Worm (Caenorhabditis elegans) whole organism, L2 larva: ENCODE results near the gene nuo-3.
"Not testable (repeated sequence)": the region's sequence is repeated elsewhere in the genome, so short reads cannot be mapped to it uniquely, and the experiment has no call there.

ENCODE experiments used
- C34F6.9 ChIP-seq: fragments of 150-350 bp; optimal IDR thresholded peaks from 2 replicates; lab custom pipeline; 2014; ENCODE audit warnings: missing biosample characterization, missing genetic modification characterization
- F13H6.1 ChIP-seq: sonication (generic microtip); optimal IDR thresholded peaks from 2 replicates; lab custom pipeline; 2016; ENCODE audit warnings: missing genetic modification characterization, missing compliant biosample characterization
- R02D3.7 ChIP-seq: fragments of 150-350 bp; optimal IDR thresholded peaks from 2 replicates; lab custom pipeline; 2014; ENCODE audit warnings: missing biosample characterization, missing genetic modification characterization
- Y55F3AM.14 ChIP-seq: fragments of 200-800 bp; sonication (Bioruptor generic); optimal IDR thresholded peaks from 2 replicates; lab custom pipeline; 2018; ENCODE audit warnings: mild to moderate bottlenecking, missing genetic modification characterization, missing compliant biosample characterization
- ZK546.5 ChIP-seq: sonication (generic microtip); optimal IDR thresholded peaks from 2 replicates; lab custom pipeline; 2017; ENCODE audit warnings: missing biosample characterization, missing genetic modification characterization
- aly-2 ChIP-seq: fragments of 150-350 bp; optimal IDR thresholded peaks from 2 replicates; lab custom pipeline; 2014; ENCODE audit warnings: missing biosample characterization, missing genetic modification characterization
- ama-1 ChIP-seq: fragments of 150-350 bp; optimal IDR thresholded peaks from 2 replicates; lab custom pipeline; 2018; ENCODE audit warnings: inconsistent platforms
- blmp-1 ChIP-seq: sonication (generic microtip); optimal IDR thresholded peaks from 2 replicates; lab custom pipeline; 2017; ENCODE audit warnings: missing genetic modification characterization, mild to moderate bottlenecking, missing compliant biosample characterization, antibody characterized with exemption, moderate library complexity; ENCODE audit not compliant: insufficient read depth
- ceh-16 ChIP-seq: fragments of 150-350 bp; optimal IDR thresholded peaks from 2 replicates; lab custom pipeline; 2014; ENCODE audit warnings: missing biosample characterization, missing genetic modification characterization
- ceh-82 ChIP-seq: fragments of 150-350 bp; optimal IDR thresholded peaks from 2 replicates; lab custom pipeline; 2014; ENCODE audit warnings: missing biosample characterization, missing genetic modification characterization
- crh-2 ChIP-seq: sonication (generic microtip); optimal IDR thresholded peaks from 2 replicates; lab custom pipeline; 2017; ENCODE audit warnings: missing biosample characterization, missing genetic modification characterization
- dmd-4 ChIP-seq: sonication (generic microtip); optimal IDR thresholded peaks from 2 replicates; lab custom pipeline; 2017; ENCODE audit warnings: missing biosample characterization, missing genetic modification characterization
- egl-27 ChIP-seq: sonication (generic microtip); optimal IDR thresholded peaks from 3 replicates; lab custom pipeline; 2017; ENCODE audit warnings: missing biosample characterization, missing genetic modification reagents, missing genetic modification characterization
- elt-1 ChIP-seq: fragments of 150-350 bp; optimal IDR thresholded peaks from 2 replicates; lab custom pipeline; 2014; ENCODE audit warnings: missing biosample characterization, missing genetic modification characterization
- elt-3 ChIP-seq: sonication (generic microtip); optimal IDR thresholded peaks from 2 replicates; lab custom pipeline; 2017; ENCODE audit warnings: missing biosample characterization, missing genetic modification characterization
- gmeb-1 ChIP-seq: fragments of 150-350 bp; optimal IDR thresholded peaks from 2 replicates; lab custom pipeline; 2014; ENCODE audit warnings: missing biosample characterization, missing genetic modification characterization
- lin-11 ChIP-seq: fragments of 150-350 bp; sonication (generic microtip); optimal IDR thresholded peaks from 2 replicates; lab custom pipeline; 2014; ENCODE audit warnings: missing biosample characterization, missing genetic modification characterization, inconsistent platforms, mixed read lengths
- lin-13 ChIP-seq: fragments of 150-350 bp; optimal IDR thresholded peaks from 2 replicates; lab custom pipeline; 2014; ENCODE audit warnings: missing biosample characterization, missing genetic modification reagents, missing genetic modification characterization
- lin-39 ChIP-seq: fragments of 150-350 bp; optimal IDR thresholded peaks from 2 replicates; lab custom pipeline; 2014; ENCODE audit warnings: missing biosample characterization, missing genetic modification reagents, missing genetic modification characterization
- lsy-2 ChIP-seq, 2 experiments: fragments of 150-350 bp in 1 of 2; sonication (generic microtip) in 1 of 2; optimal IDR thresholded peaks; 2 replicates each; lab custom pipeline; 2014 to 2017; ENCODE audit warnings: missing biosample characterization in 2 of 2, missing genetic modification characterization in 2 of 2
- mab-5 ChIP-seq: fragments of 150-350 bp; optimal IDR thresholded peaks from 2 replicates; lab custom pipeline; 2014; ENCODE audit warnings: missing biosample characterization, missing genetic modification characterization
- mbf-1 ChIP-seq: sonication (generic microtip); optimal IDR thresholded peaks from 2 replicates; lab custom pipeline; 2017; ENCODE audit warnings: missing biosample characterization, missing genetic modification characterization
- mdl-1 ChIP-seq, 2 experiments: fragments of 150-350 bp in 1 of 2; sonication (generic microtip) in 1 of 2; optimal IDR thresholded peaks; 2 replicates each; lab custom pipeline; 2017; ENCODE audit warnings: missing biosample characterization in 2 of 2, missing genetic modification characterization in 2 of 2
- nhr-10 ChIP-seq: sonication (generic microtip); optimal IDR thresholded peaks from 2 replicates; lab custom pipeline; 2017; ENCODE audit warnings: missing biosample characterization, missing genetic modification characterization
- nhr-11 ChIP-seq: fragments of 150-350 bp; optimal IDR thresholded peaks from 2 replicates; lab custom pipeline; 2014; ENCODE audit warnings: missing biosample characterization, missing genetic modification characterization
- nhr-129 ChIP-seq: fragments of 150-350 bp; optimal IDR thresholded peaks from 2 replicates; lab custom pipeline; 2014; ENCODE audit warnings: missing biosample characterization, missing genetic modification characterization
- nhr-21 ChIP-seq: fragments of 150-350 bp; optimal IDR thresholded peaks from 2 replicates; lab custom pipeline; 2014; ENCODE audit warnings: missing biosample characterization, missing genetic modification characterization
- nhr-23 ChIP-seq: fragments of 150-350 bp; optimal IDR thresholded peaks from 2 replicates; lab custom pipeline; 2014; ENCODE audit warnings: missing biosample characterization, missing genetic modification reagents, missing genetic modification characterization
- nhr-237 ChIP-seq: fragments of 150-350 bp; optimal IDR thresholded peaks from 2 replicates; lab custom pipeline; 2014; ENCODE audit warnings: missing biosample characterization, missing genetic modification characterization
- nhr-25 ChIP-seq: fragments of 150-350 bp; sonication (generic microtip); optimal IDR thresholded peaks from 3 replicates; lab custom pipeline; 2014; ENCODE audit warnings: missing biosample characterization, missing genetic modification characterization
- nhr-6 ChIP-seq: fragments of 150-350 bp; optimal IDR thresholded peaks from 2 replicates; lab custom pipeline; 2014; ENCODE audit warnings: missing biosample characterization, missing genetic modification characterization
- peb-1 ChIP-seq: fragments of 150-350 bp; optimal IDR thresholded peaks from 2 replicates; lab custom pipeline; 2014; ENCODE audit warnings: missing biosample characterization, missing genetic modification characterization
- sem-4 ChIP-seq: fragments of 150-350 bp; optimal IDR thresholded peaks from 2 replicates; lab custom pipeline; 2014; ENCODE audit warnings: missing biosample characterization, missing genetic modification reagents, missing genetic modification characterization
- skn-1 ChIP-seq: sonication (generic microtip); optimal IDR thresholded peaks from 2 replicates; lab custom pipeline; 2017; ENCODE audit warnings: missing biosample characterization, missing genetic modification characterization
- sma-3 ChIP-seq: sonication (generic microtip); optimal IDR thresholded peaks from 2 replicates; lab custom pipeline; 2016; ENCODE audit warnings: missing genetic modification reagents, missing genetic modification characterization, missing compliant biosample characterization
- sma-9 ChIP-seq, 2 experiments: fragments of 150-350 bp in 1 of 2; sonication (generic microtip) in 1 of 2; optimal IDR thresholded peaks; 2 replicates each; lab custom pipeline; 2014 to 2016; ENCODE audit warnings: missing genetic modification characterization in 2 of 2, mild to moderate bottlenecking in 1 of 2, missing biosample characterization in 1 of 2, missing compliant biosample characterization in 1 of 2, missing genetic modification reagents in 1 of 2, moderate library complexity in 1 of 2
- snpc-4 ChIP-seq: fragments of 150-350 bp; optimal IDR thresholded peaks from 2 replicates; lab custom pipeline; 2014; ENCODE audit warnings: missing biosample characterization, missing genetic modification characterization
- unc-39 ChIP-seq: fragments of 150-350 bp; optimal IDR thresholded peaks from 2 replicates; lab custom pipeline; 2014; ENCODE audit warnings: missing biosample characterization, missing genetic modification characterization
- unc-55 ChIP-seq: fragments of 150-350 bp; sonication (generic microtip); optimal IDR thresholded peaks from 3 replicates; lab custom pipeline; 2014; ENCODE audit warnings: missing biosample characterization, missing genetic modification reagents, missing genetic modification characterization
- unc-62 ChIP-seq: fragments of 150-350 bp; optimal IDR thresholded peaks from 2 replicates; lab custom pipeline; 2014; ENCODE audit warnings: missing biosample characterization, missing genetic modification reagents, missing genetic modification characterization
- zag-1 ChIP-seq: fragments of 150-350 bp; optimal IDR thresholded peaks from 2 replicates; lab custom pipeline; 2014; ENCODE audit warnings: missing biosample characterization, missing genetic modification characterization
- ztf-1 ChIP-seq: fragments of 200-800 bp; sonication (Bioruptor generic); conservative IDR thresholded peaks from 2 replicates; pipeline ENCODE4 v1.3.6; 2022; ENCODE audit warnings: missing genetic modification characterization, missing compliant biosample characterization
- ztf-4 ChIP-seq: fragments of 150-350 bp; optimal IDR thresholded peaks from 2 replicates; lab custom pipeline; 2014; ENCODE audit warnings: missing biosample characterization, missing genetic modification characterization

nuo-3 gene

ce11 chrIV:14797354-14797753 is at the start of gene nuo-3, which contains the start of gene Y57G11C.1147:
TSS of gene nuo-3 (minus strand) at chrIV:14797544.
TSS of gene Y57G11C.1147 (minus strand) at chrIV:14797514.
- TF ChIP-seq snpc-4 (no peak), Y55F3AM.14 (GFP tag; lab: Kevin White, UChicago) (no peak), mbf-1 (no peak), nhr-6 (no peak), ceh-82 (no peak), nhr-21 (tag; lab: Kevin White, UChicago) (no peak), elt-3 (tag; lab: Kevin White, UChicago) (no peak), peb-1 (tag; lab: Kevin White, UChicago) (no peak), blmp-1 (tag; lab: Kevin White, UChicago) (no peak), lin-11 (tag; lab: Kevin White, UChicago) (peak; percentile 3), skn-1 (tag; lab: Kevin White, UChicago) (no peak), nhr-23 (tag; lab: Kevin White, UChicago) (no peak), ama-1 (lab: Kevin White, UChicago) (no peak), nhr-129 (tag; lab: Kevin White, UChicago) (peak; percentile 22), mab-5 (tag; lab: Kevin White, UChicago) (no peak), R02D3.7 (peak; percentile 10), C34F6.9 (peak; percentile 22), sma-9 (GFP tag; optimal IDR thresholded peaks at IDR 0.05; lab: Kevin White, UChicago) (no peak), sma-9 (tag; optimal IDR thresholded peaks at IDR 0.05; lab: Kevin White, UChicago) (no peak), nhr-25 (tag; lab: Kevin White, UChicago) (no peak), zag-1 (tag; lab: Kevin White, UChicago) (no peak), lin-13 (GFP tag; lab: Kevin White, UChicago) (no peak), lsy-2 (tag; optimal IDR thresholded peaks at IDR 0.05; lab: Kevin White, UChicago) (no peak), crh-2 (tag; lab: Kevin White, UChicago) (no peak), mdl-1 (tag; optimal IDR thresholded peaks at IDR 0.05; lab: Kevin White, UChicago) (no peak), unc-55 (peak; percentile 55), nhr-237 (tag; lab: Kevin White, UChicago) (no peak), sem-4 (tag; lab: Kevin White, UChicago) (no peak), unc-39 (tag; lab: Kevin White, UChicago) (no peak), unc-62 (GFP tag; lab: Kevin White, UChicago) (no peak), nhr-11 (tag; lab: Kevin White, UChicago) (no peak)

- TF ChIP-seq nhr-23, ztf-4, nhr-129 (tag; lab: Kevin White, UChicago): not testable (repeated sequence)
Observed at ce11 chrIV:14843062-14843461, 45.7 kb upstream of the nuo-3 start, which contains the start of gene Y57G11C.20. TSS of gene Y57G11C.20 (plus strand) at chrIV:14843362.

ce11 chrIV:14838095-14838494 is 40.8 kb upstream of the nuo-3 start:
- TF ChIP-seq sem-4 (tag; lab: Kevin White, UChicago): peak; percentile 89
- TF ChIP-seq dmd-4: no peak
- TF ChIP-seq nhr-129 (tag; lab: Kevin White, UChicago): peak; percentile 97
- TF ChIP-seq ztf-1: no peak
- TF ChIP-seq mdl-1 (tag; optimal IDR thresholded peaks at IDR 0.05; lab: Kevin White, UChicago): no peak
- no peak for TF ChIP-seq skn-1 (tag; lab: Kevin White, UChicago)
- no peak for TF ChIP-seq elt-1 (tag; lab: Kevin White, UChicago)
- no peak for TF ChIP-seq nhr-23 (tag; lab: Kevin White, UChicago)
- TF ChIP-seq lin-13 (GFP tag; lab: Kevin White, UChicago): peak; percentile 83
- no peak for TF ChIP-seq elt-3 (tag; lab: Kevin White, UChicago)
- TF ChIP-seq lin-39: no peak
- TF ChIP-seq gmeb-1 (tag; lab: Kevin White, UChicago): peak; percentile 75
- no peak for TF ChIP-seq ZK546.5 (tag; lab: Kevin White, UChicago)
- TF ChIP-seq ama-1 (lab: Kevin White, UChicago): no peak
- TF ChIP-seq nhr-21 (tag; lab: Kevin White, UChicago): peak; percentile 86
- TF ChIP-seq egl-27 (tag; lab: Kevin White, UChicago): peak; percentile 80
- peak; percentile 93 for TF ChIP-seq sma-3 (GFP tag; lab: Kevin White, UChicago)
- no peak for TF ChIP-seq unc-39 (tag; lab: Kevin White, UChicago)
- TF ChIP-seq unc-55: peak; percentile 93
- no peak for TF ChIP-seq unc-62 (GFP tag; lab: Kevin White, UChicago)
- peak; percentile 30 for TF ChIP-seq ceh-16
- no peak for TF ChIP-seq peb-1 (tag; lab: Kevin White, UChicago)
- TF ChIP-seq ztf-4 (tag; lab: Kevin White, UChicago): peak; percentile 52
- peak; percentile 85 for TF ChIP-seq F13H6.1
- TF ChIP-seq mbf-1: no peak
- TF ChIP-seq R02D3.7: no peak
- peak; percentile 53 for TF ChIP-seq mab-5 (tag; lab: Kevin White, UChicago)
- peak; percentile 84 for TF ChIP-seq crh-2 (tag; lab: Kevin White, UChicago)
- TF ChIP-seq sma-9 (GFP tag; optimal IDR thresholded peaks at IDR 0.05; lab: Kevin White, UChicago): peak; percentile 94
- TF ChIP-seq sma-9 (tag; optimal IDR thresholded peaks at IDR 0.05; lab: Kevin White, UChicago): no peak
- TF ChIP-seq ceh-82: no peak
- no peak for TF ChIP-seq nhr-11 (tag; lab: Kevin White, UChicago)
- TF ChIP-seq C34F6.9: peak; percentile 94
- TF ChIP-seq nhr-6: peak; percentile 76
- peak; percentile 64 for TF ChIP-seq zag-1 (tag; lab: Kevin White, UChicago)
- TF ChIP-seq blmp-1 (tag; lab: Kevin White, UChicago): peak; percentile 56
- no peak for TF ChIP-seq nhr-10 (tag; lab: Kevin White, UChicago)
- TF ChIP-seq aly-2: no peak
- peak; percentile 77 to 90 for TF ChIP-seq lsy-2 (tag; optimal IDR thresholded peaks at IDR 0.05; lab: Kevin White, UChicago)
- peak; percentile 76 for TF ChIP-seq Y55F3AM.14 (GFP tag; lab: Kevin White, UChicago)
- no peak for TF ChIP-seq nhr-237 (tag; lab: Kevin White, UChicago)
- TF ChIP-seq nhr-25 (tag; lab: Kevin White, UChicago): peak; percentile 83
